Fruit fly (Drosophila melanogaster) whole organism, prepupa: Measurements from ENCODE around the gene CG17776.
A peak's percentile ranks its signal among the peaks of the same experiment; 100 is the strongest.

Experiments
- Blimp-1 ChIP-seq: fragments of 200-800 bp; sonication (Bioruptor generic); optimal IDR thresholded peaks from 3 replicates; lab custom pipeline; 2017; ENCODE audit warnings: missing biosample characterization, missing genetic modification characterization, mild to moderate bottlenecking, moderate library complexity, missing genetic modification reagents
- CG10631 ChIP-seq: fragments of 200-800 bp; sonication (Bioruptor generic); optimal IDR thresholded peaks from 2 replicates; lab custom pipeline; 2016; ENCODE audit warnings: missing biosample characterization, missing genetic modification characterization
- CG10669 ChIP-seq: fragments of 200-800 bp; sonication (Bioruptor generic); optimal IDR thresholded peaks from 3 replicates; lab custom pipeline; 2018; ENCODE audit warnings: missing biosample characterization, mild to moderate bottlenecking, missing genetic modification characterization, moderate library complexity
- CG11294 ChIP-seq: fragments of 200-800 bp; sonication (Bioruptor generic); IDR thresholded peaks from 2 replicates; pipeline ENCODE4 v1.3.6; 2022; ENCODE audit warnings: missing biosample characterization, missing genetic modification characterization
- CG11762 ChIP-seq: fragments of 200-800 bp; sonication (Bioruptor generic); optimal IDR thresholded peaks from 3 replicates; lab custom pipeline; 2016; ENCODE audit warnings: missing biosample characterization, missing genetic modification characterization; ENCODE audit not compliant: insufficient read depth
- CG11902 ChIP-seq: fragments of 200-800 bp; sonication (Bioruptor generic); optimal IDR thresholded peaks from 3 replicates; lab custom pipeline; 2016; ENCODE audit warnings: missing biosample characterization, missing genetic modification characterization
- CG15336 ChIP-seq: fragments of 200-800 bp; sonication (Bioruptor generic); IDR thresholded peaks from 2 replicates; pipeline ENCODE4 v1.3.6; 2022; ENCODE audit warnings: missing biosample characterization, missing genetic modification characterization
- CG1621 ChIP-seq: fragments of 200-800 bp; sonication (Bioruptor generic); optimal IDR thresholded peaks from 3 replicates; lab custom pipeline; 2018; ENCODE audit warnings: missing biosample characterization, mild to moderate bottlenecking, missing genetic modification characterization
- CG16779 ChIP-seq: fragments of 200-800 bp; sonication (Bioruptor generic); optimal IDR thresholded peaks from 3 replicates; lab custom pipeline; 2017; ENCODE audit warnings: missing biosample characterization, mild to moderate bottlenecking, missing genetic modification characterization
- CG3032 ChIP-seq: fragments of 200-800 bp; optimal IDR thresholded peaks from 2 replicates; lab custom pipeline; 2019; ENCODE audit warnings: missing biosample characterization, mild to moderate bottlenecking, missing genetic modification characterization, moderate library complexity
- CG31627 ChIP-seq: fragments of 200-800 bp; sonication (Bioruptor generic); optimal IDR thresholded peaks from 3 replicates; lab custom pipeline; 2016; ENCODE audit warnings: missing biosample characterization, missing genetic modification characterization
- CG32006 ChIP-seq: fragments of 200-800 bp; sonication (Bioruptor generic); optimal IDR thresholded peaks from 3 replicates; lab custom pipeline; 2017; ENCODE audit warnings: missing biosample characterization, mild to moderate bottlenecking, missing genetic modification characterization
- CG34406 ChIP-seq: fragments of 200-800 bp; sonication (Bioruptor generic); optimal IDR thresholded peaks from 3 replicates; lab custom pipeline; 2016; ENCODE audit warnings: missing biosample characterization, missing genetic modification characterization
- CG3919 ChIP-seq: fragments of 200-800 bp; sonication (Bioruptor generic); optimal IDR thresholded peaks from 3 replicates; lab custom pipeline; 2016; ENCODE audit warnings: missing biosample characterization, missing genetic modification characterization
- CG4318 ChIP-seq: fragments of 200-800 bp; sonication (Bioruptor generic); optimal IDR thresholded peaks from 3 replicates; lab custom pipeline; 2017; ENCODE audit warnings: missing biosample characterization, mild to moderate bottlenecking, missing genetic modification characterization
- CG6163 ChIP-seq: fragments of 200-800 bp; sonication (Bioruptor generic); IDR thresholded peaks from 3 replicates; pipeline ENCODE4 v1.3.6; 2022; ENCODE audit warnings: missing biosample characterization, missing genetic modification characterization
- CG6792 ChIP-seq: fragments of 200-800 bp; sonication (Bioruptor generic); optimal IDR thresholded peaks from 3 replicates; lab custom pipeline; 2016; ENCODE audit warnings: missing biosample characterization, missing genetic modification characterization
- CG6808 ChIP-seq: fragments of 200-800 bp; sonication (Bioruptor generic); optimal IDR thresholded peaks from 3 replicates; lab custom pipeline; 2017; ENCODE audit warnings: missing biosample characterization, missing genetic modification characterization, mild to moderate bottlenecking, moderate library complexity, missing genetic modification reagents
- CG6854 ChIP-seq: fragments of 200-800 bp; sonication (Bioruptor generic); optimal IDR thresholded peaks from 2 replicates; lab custom pipeline; 2017; ENCODE audit warnings: missing biosample characterization, mild to moderate bottlenecking, missing genetic modification characterization
- CG7368 ChIP-seq: fragments of 200-800 bp; sonication (Bioruptor generic); optimal IDR thresholded peaks from 3 replicates; lab custom pipeline; 2016; ENCODE audit warnings: missing biosample characterization, missing genetic modification characterization
- CG8119 ChIP-seq: fragments of 200-800 bp; sonication (Bioruptor generic); IDR thresholded peaks from 3 replicates; pipeline ENCODE4 v1.3.6; 2022; ENCODE audit warnings: missing biosample characterization, missing genetic modification characterization
- CG8632 ChIP-seq: fragments of 200-800 bp; sonication (Bioruptor generic); optimal IDR thresholded peaks from 3 replicates; lab custom pipeline; 2016; ENCODE audit warnings: missing biosample characterization, missing genetic modification characterization
- CG9139 ChIP-seq: fragments of 200-800 bp; sonication (Bioruptor generic); optimal IDR thresholded peaks from 3 replicates; lab custom pipeline; 2017; ENCODE audit warnings: missing biosample characterization, mild to moderate bottlenecking, missing genetic modification characterization
- Eip78C ChIP-seq: fragments of 200-800 bp; sonication (Bioruptor generic); peaks from one replicate; lab custom pipeline; 2016; ENCODE audit warnings: missing biosample characterization, missing genetic modification characterization
- Eip93F ChIP-seq: fragments of 200-800 bp; sonication (Bioruptor generic); optimal IDR thresholded peaks from 2 replicates; lab custom pipeline; 2016; ENCODE audit warnings: missing biosample characterization, mild to moderate bottlenecking, missing genetic modification characterization
- Ets21C ChIP-seq: fragments of 200-800 bp; sonication (Bioruptor generic); optimal IDR thresholded peaks from 3 replicates; lab custom pipeline; 2016; ENCODE audit warnings: missing biosample characterization, missing genetic modification characterization
- Gug ChIP-seq: fragments of 200-800 bp; sonication (Bioruptor generic); IDR thresholded peaks from 2 replicates; pipeline ENCODE4 v1.3.6; 2022; ENCODE audit warnings: missing biosample characterization, missing genetic modification characterization
- Hr38 ChIP-seq: sonication (Bioruptor generic); optimal IDR thresholded peaks from 2 replicates; lab custom pipeline; 2016; ENCODE audit warnings: missing biosample characterization, missing genetic modification characterization
- Hr39 ChIP-seq: fragments of 200-800 bp; sonication (Bioruptor generic); optimal IDR thresholded peaks from 2 replicates; lab custom pipeline; 2016; ENCODE audit warnings: missing biosample characterization, missing genetic modification characterization
- Lpt ChIP-seq: fragments of 200-800 bp; sonication (Bioruptor generic); optimal IDR thresholded peaks from 3 replicates; lab custom pipeline; 2016; ENCODE audit warnings: missing biosample characterization, missing genetic modification characterization
- Met ChIP-seq: fragments of 200-800 bp; sonication (Bioruptor generic); optimal IDR thresholded peaks from 3 replicates; lab custom pipeline; 2016; ENCODE audit warnings: missing biosample characterization, missing genetic modification characterization
- Smox ChIP-seq: fragments of 200-800 bp; sonication (Bioruptor generic); optimal IDR thresholded peaks from 3 replicates; lab custom pipeline; 2016; ENCODE audit warnings: missing biosample characterization, missing genetic modification characterization
- Sox14 ChIP-seq: fragments of 200-800 bp; sonication (Bioruptor generic); optimal IDR thresholded peaks from 3 replicates; lab custom pipeline; 2016; ENCODE audit warnings: missing biosample characterization, missing genetic modification characterization
- Sox15 ChIP-seq: fragments of 200-800 bp; sonication (Bioruptor generic); optimal IDR thresholded peaks from 3 replicates; lab custom pipeline; 2016; ENCODE audit warnings: missing biosample characterization, missing genetic modification characterization
- achi ChIP-seq: fragments of 200-800 bp; sonication (Bioruptor generic); optimal IDR thresholded peaks from 3 replicates; lab custom pipeline; 2016; ENCODE audit warnings: missing biosample characterization, missing genetic modification characterization
- acj6 ChIP-seq: fragments of 200-800 bp; sonication (Bioruptor generic); optimal IDR thresholded peaks from 3 replicates; lab custom pipeline; 2016; ENCODE audit warnings: missing biosample characterization, missing genetic modification characterization
- cyc ChIP-seq: fragments of 200-800 bp; sonication (Bioruptor generic); optimal IDR thresholded peaks from 3 replicates; lab custom pipeline; 2016; ENCODE audit warnings: missing biosample characterization, missing genetic modification characterization
- dac ChIP-seq: fragments of 200-800 bp; sonication (Bioruptor generic); optimal IDR thresholded peaks from 2 replicates; lab custom pipeline; 2017; ENCODE audit warnings: missing biosample characterization, mild to moderate bottlenecking, missing genetic modification characterization
- dsx ChIP-seq: fragments of 200-800 bp; optimal IDR thresholded peaks from 3 replicates; lab custom pipeline; 2019; ENCODE audit warnings: missing biosample characterization, mild to moderate bottlenecking, missing genetic modification characterization, moderate library complexity; ENCODE audit not compliant: poor library complexity, severe bottlenecking
- esn ChIP-seq: fragments of 200-800 bp; sonication (Bioruptor generic); optimal IDR thresholded peaks from 2 replicates; lab custom pipeline; 2016; ENCODE audit warnings: missing biosample characterization, mild to moderate bottlenecking, missing genetic modification characterization, moderate library complexity
- fd59A ChIP-seq: fragments of 200-800 bp; sonication (Bioruptor generic); optimal IDR thresholded peaks from 2 replicates; lab custom pipeline; 2017; ENCODE audit warnings: missing biosample characterization, mild to moderate bottlenecking, missing genetic modification characterization, missing genetic modification reagents
- fd85E ChIP-seq: fragments of 200-800 bp; sonication (Bioruptor generic); optimal IDR thresholded peaks from 3 replicates; lab custom pipeline; 2016; ENCODE audit warnings: missing biosample characterization, missing genetic modification characterization
- fkh ChIP-seq: fragments of 200-800 bp; sonication (Bioruptor generic); optimal IDR thresholded peaks from 3 replicates; lab custom pipeline; 2017; ENCODE audit warnings: missing biosample characterization, mild to moderate bottlenecking, missing genetic modification characterization, moderate library complexity
- lz ChIP-seq: fragments of 200-800 bp; sonication (Bioruptor generic); optimal IDR thresholded peaks from 3 replicates; lab custom pipeline; 2016; ENCODE audit warnings: missing biosample characterization, missing genetic modification characterization
- net ChIP-seq: fragments of 200-800 bp; sonication (Bioruptor generic); optimal IDR thresholded peaks from 3 replicates; lab custom pipeline; 2016; ENCODE audit warnings: missing biosample characterization, missing genetic modification characterization
- pdm3 ChIP-seq: fragments of 200-800 bp; sonication (Bioruptor generic); optimal IDR thresholded peaks from 3 replicates; lab custom pipeline; 2016; ENCODE audit warnings: missing biosample characterization, missing genetic modification characterization
- spab ChIP-seq: fragments of 200-800 bp; sonication (Bioruptor generic); optimal IDR thresholded peaks from 2 replicates; lab custom pipeline; 2017; ENCODE audit warnings: missing biosample characterization, mild to moderate bottlenecking, missing genetic modification characterization, missing genetic modification reagents
- ss ChIP-seq, 2 experiments: fragments of 200-800 bp; sonication (Bioruptor generic); optimal IDR thresholded peaks; 2 replicates in 1 of 2; 3 replicates in 1 of 2; lab custom pipeline; 2017 to 2018; ENCODE audit warnings: mild to moderate bottlenecking in 2 of 2, missing biosample characterization in 2 of 2, missing genetic modification characterization in 2 of 2, moderate library complexity in 1 of 2
- svp ChIP-seq: fragments of 200-800 bp; sonication (Bioruptor generic); peaks from one replicate; lab custom pipeline; 2016; ENCODE audit warnings: missing biosample characterization, missing genetic modification characterization
- topi ChIP-seq: fragments of 200-800 bp; sonication (Bioruptor generic); optimal IDR thresholded peaks from 3 replicates; lab custom pipeline; 2016; ENCODE audit warnings: missing biosample characterization, missing genetic modification characterization

The CG17776 gene

DNA sequence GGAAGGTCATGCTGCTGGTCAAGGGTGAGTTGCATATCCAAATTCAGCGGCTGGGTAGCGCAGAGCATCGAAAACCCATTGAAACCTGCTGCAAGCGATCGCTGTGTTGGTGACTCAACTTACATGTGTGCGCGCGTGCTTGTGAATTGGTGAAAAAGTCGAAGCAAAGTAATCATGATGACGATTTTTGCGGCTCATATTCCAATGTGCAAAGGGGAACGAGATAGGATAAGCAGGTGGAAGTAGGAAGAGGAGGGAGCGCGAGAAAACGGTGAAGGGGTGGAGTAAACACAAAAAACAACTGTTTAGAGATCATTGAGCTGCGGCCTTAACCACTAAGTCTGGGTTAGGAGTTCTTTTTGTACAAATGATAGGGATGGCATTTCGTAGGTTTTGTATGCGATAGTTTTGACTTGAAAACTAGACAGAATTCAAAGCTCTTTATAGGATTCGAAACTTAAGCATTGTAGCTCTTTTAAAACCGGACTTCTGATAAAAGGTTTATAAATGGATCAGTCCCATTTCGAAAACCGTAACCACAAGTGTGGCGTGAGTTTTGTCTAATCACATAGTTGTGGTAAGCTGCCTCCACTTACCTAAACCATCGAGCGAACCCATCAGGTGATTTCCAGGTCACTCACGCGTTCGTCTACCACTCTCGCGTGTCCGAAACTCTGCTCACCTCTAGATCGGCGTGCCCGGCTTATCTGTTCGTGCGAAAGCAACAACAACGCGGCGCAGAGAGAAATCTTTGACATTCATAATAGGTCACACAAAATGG, 38.6 kb upstream of the CG17776 start:
- TF ChIP-seq net (GFP tag; lab: Kevin White, UChicago) (peak; percentile 57), ss (GFP tag; optimal IDR thresholded peaks at IDR 0.05; lab: Kevin White, UChicago) (peak; percentile 37 to 61), CG8632 (GFP tag; lab: Kevin White, UChicago) (peak; percentile 9), fkh (GFP tag; lab: Kevin White, UChicago) (peak; percentile 5), CG7368 (GFP tag; lab: Kevin White, UChicago) (peak; percentile 45), fd85E (GFP tag; lab: Kevin White, UChicago) (no peak), CG9139 (GFP tag; lab: Kevin White, UChicago) (no peak), CG3919 (GFP tag; lab: Kevin White, UChicago) (peak; percentile 51), Sox14 (peak; percentile 47), CG6792 (GFP tag; lab: Kevin White, UChicago) (peak; percentile 52), CG32006 (GFP tag; lab: Kevin White, UChicago) (peak; percentile 67), Ets21C (GFP tag; lab: Kevin White, UChicago) (peak; percentile 65), CG31627 (GFP tag; lab: Kevin White, UChicago) (peak; percentile 65), CG11294 (GFP tag; lab: Robert Waterston, UW) (no peak), achi (peak; percentile 37), pdm3 (peak; percentile 62), CG11902 (peak; percentile 48), CG3032 (tag; lab: Kevin White, UChicago) (peak; percentile 52), CG34406 (GFP tag; lab: Kevin White, UChicago) (peak; percentile 6), CG10631 (peak; percentile 47), CG11762 (GFP tag; lab: Kevin White, UChicago) (peak; percentile 39), CG4318 (GFP tag; lab: Kevin White, UChicago) (peak; percentile 52), fd59A (GFP tag; lab: Kevin White, UChicago) (peak; percentile 45), svp (GFP tag; lab: Kevin White, UChicago) (peak; percentile 90), acj6 (GFP tag; lab: Kevin White, UChicago) (peak; percentile 62), spab (GFP tag; lab: Kevin White, UChicago) (peak; percentile 4), dsx (peak; percentile 13), CG6163 (GFP tag; lab: Robert Waterston, UW) (no peak), cyc (GFP tag; lab: Kevin White, UChicago) (peak; percentile 65), CG1621 (tag; lab: Kevin White, UChicago) (peak; percentile 2), Sox15 (GFP tag; lab: Kevin White, UChicago) (peak; percentile 41), Met (GFP tag; lab: Kevin White, UChicago) (peak; percentile 64), Smox (peak; percentile 66), Gug (GFP tag; lab: Robert Waterston, UW) (peak; percentile 49; the same call in 1 of the 2 replicates), lz (GFP tag; lab: Kevin White, UChicago) (peak; percentile 73), CG6854 (GFP tag; lab: Kevin White, UChicago) (no peak), CG6808 (GFP tag; lab: Kevin White, UChicago) (peak; percentile 32), esn (GFP tag; lab: Kevin White, UChicago) (peak; percentile 76), Hr38 (GFP tag; lab: Kevin White, UChicago) (no peak), Blimp-1 (GFP tag; lab: Kevin White, UChicago) (no peak), Eip93F (GFP tag; lab: Kevin White, UChicago) (no peak), Eip78C (GFP tag; lab: Kevin White, UChicago) (peak; percentile 89), Hr39 (peak; percentile 78), dac (GFP tag; lab: Kevin White, UChicago) (peak; percentile 48), Lpt (GFP tag; lab: Kevin White, UChicago) (no peak), topi (GFP tag; lab: Kevin White, UChicago) (peak; percentile 67), CG8119 (GFP tag; lab: Robert Waterston, UW) (peak; percentile 60), CG15336 (GFP tag; lab: Robert Waterston, UW) (peak; percentile 62), CG10669 (peak; percentile 12), CG16779 (tag; lab: Kevin White, UChicago) (no peak)
